Worm (Caenorhabditis elegans) whole organism, L1 larva: ENCODE measurements around the gene elp-1.

Experiments used
- C04F5.9 ChIP-seq: sonication (generic microtip); optimal IDR thresholded peaks from 2 replicates; lab custom pipeline; 2016; ENCODE audit warnings: missing genetic modification characterization, missing compliant biosample characterization
- C34B4.2 ChIP-seq: sonication (generic microtip); optimal IDR thresholded peaks from 2 replicates; lab custom pipeline; 2017; ENCODE audit warnings: mild to moderate bottlenecking, missing genetic modification characterization, missing compliant biosample characterization
- F16B12.6 ChIP-seq: fragments of 150-350 bp; optimal IDR thresholded peaks from 2 replicates; lab custom pipeline; 2014; ENCODE audit warnings: missing biosample characterization, missing genetic modification characterization
- Y116A8C.19 ChIP-seq: sonication (generic microtip); optimal IDR thresholded peaks from 2 replicates; lab custom pipeline; 2016; ENCODE audit warnings: missing compliant biosample characterization, missing genetic modification characterization, borderline replicate concordance
- ceh-63 ChIP-seq: fragments of 200-800 bp; sonication (Bioruptor generic); optimal IDR thresholded peaks from 2 replicates; lab custom pipeline; 2018; ENCODE audit warnings: mild to moderate bottlenecking, missing genetic modification characterization, missing compliant biosample characterization
- ceh-8 ChIP-seq: fragments of 200-800 bp; sonication (Bioruptor generic); optimal IDR thresholded peaks from 2 replicates; lab custom pipeline; 2018; ENCODE audit warnings: mild to moderate bottlenecking, missing genetic modification characterization, moderate library complexity, missing compliant biosample characterization
- ceh-88 ChIP-seq: fragments of 200-800 bp; sonication (Bioruptor generic); IDR thresholded peaks from 2 replicates; pipeline ENCODE4 v1.3.6; 2022; ENCODE audit warnings: missing genetic modification characterization, missing compliant biosample characterization
- ceh-90 ChIP-seq: sonication (generic microtip); optimal IDR thresholded peaks from 2 replicates; lab custom pipeline; 2016; ENCODE audit warnings: missing genetic modification characterization, missing compliant biosample characterization
- ces-1 ChIP-seq: fragments of 150-350 bp; optimal IDR thresholded peaks from 2 replicates; lab custom pipeline; 2014; ENCODE audit warnings: missing biosample characterization, missing genetic modification reagents, missing genetic modification characterization
- dpl-1 ChIP-seq, 3 experiments: fragments of 150-350 bp in 2 of 3; sonication (generic microtip) in 1 of 3; optimal IDR thresholded peaks; 2 replicates each; lab custom pipeline; 2014 to 2017; ENCODE audit warnings: missing biosample characterization in 3 of 3, missing genetic modification characterization in 3 of 3, missing genetic modification reagents in 3 of 3
- dsc-1 ChIP-seq: sonication (generic microtip); optimal IDR thresholded peaks from 2 replicates; lab custom pipeline; 2016; ENCODE audit warnings: mild to moderate bottlenecking, missing genetic modification characterization, missing compliant biosample characterization
- efl-3 ChIP-seq: fragments of 200-800 bp; sonication (Bioruptor generic); optimal IDR thresholded peaks from 2 replicates; lab custom pipeline; 2018; ENCODE audit warnings: mild to moderate bottlenecking, missing genetic modification characterization, missing compliant biosample characterization
- egl-13 ChIP-seq: sonication (generic microtip); optimal IDR thresholded peaks from 2 replicates; lab custom pipeline; 2016; ENCODE audit warnings: missing genotype, missing genetic modification reagents, missing genetic modification characterization, missing compliant biosample characterization
- elt-2 ChIP-seq: sonication (generic microtip); optimal IDR thresholded peaks from 2 replicates; lab custom pipeline; 2016; ENCODE audit warnings: missing genetic modification characterization, mild to moderate bottlenecking, inconsistent platforms, missing compliant biosample characterization, missing genetic modification reagents
- elt-3 ChIP-seq, 6 experiments: fragments of 150-350 bp in 1 of 6; sonication (generic microtip); optimal IDR thresholded peaks; 2 replicates each; lab custom pipeline; 2017 to 2018; ENCODE audit warnings: missing biosample characterization in 6 of 6, missing genetic modification characterization in 6 of 6, inconsistent platforms in 1 of 6
- ets-5 ChIP-seq: fragments of 200-800 bp; sonication (Bioruptor generic); IDR thresholded peaks from 2 replicates; pipeline ENCODE4 v1.3.6; 2022; ENCODE audit warnings: missing genetic modification characterization, missing compliant biosample characterization
- fkh-10 ChIP-seq: sonication (generic microtip); optimal IDR thresholded peaks from 2 replicates; lab custom pipeline; 2017; ENCODE audit warnings: missing biosample characterization, missing genetic modification reagents, missing genetic modification characterization
- grh-1 ChIP-seq: fragments of 200-800 bp; sonication (Bioruptor generic); IDR thresholded peaks from 2 replicates; pipeline ENCODE4 v1.3.6; 2022; ENCODE audit warnings: missing genetic modification reagents, missing genetic modification characterization, missing compliant biosample characterization
- hpl-2 ChIP-seq: fragments of 150-350 bp; optimal IDR thresholded peaks from 2 replicates; lab custom pipeline; 2014; ENCODE audit warnings: missing biosample characterization, missing genetic modification reagents, missing genetic modification characterization
- jun-1 ChIP-seq: fragments of 150-350 bp; optimal IDR thresholded peaks from 2 replicates; lab custom pipeline; 2014; ENCODE audit warnings: missing biosample characterization, missing genetic modification reagents, missing genetic modification characterization
- lin-13 ChIP-seq: fragments of 150-350 bp; optimal IDR thresholded peaks from 2 replicates; lab custom pipeline; 2014; ENCODE audit warnings: missing biosample characterization, missing genetic modification reagents, missing genetic modification characterization
- lin-14 ChIP-seq: fragments of 200-800 bp; sonication (Bioruptor generic); optimal IDR thresholded peaks from 2 replicates; lab custom pipeline; 2018; ENCODE audit warnings: mild to moderate bottlenecking, missing genetic modification characterization, moderate library complexity, missing compliant biosample characterization
- lin-15B ChIP-seq: fragments of 150-350 bp; sonication (generic microtip); optimal IDR thresholded peaks from 3 replicates; lab custom pipeline; 2014; ENCODE audit warnings: missing biosample characterization, missing genetic modification characterization
- lin-39 ChIP-seq: fragments of 150-350 bp; optimal IDR thresholded peaks from 2 replicates; lab custom pipeline; 2014; ENCODE audit warnings: missing biosample characterization, missing genetic modification reagents, missing genetic modification characterization
- mab-9 ChIP-seq: fragments of 200-800 bp; sonication (Bioruptor generic); IDR thresholded peaks from 2 replicates; pipeline ENCODE4 v1.3.6; 2022; ENCODE audit warnings: missing genetic modification reagents, missing genetic modification characterization, missing compliant biosample characterization
- mdl-1 ChIP-seq, 2 experiments: fragments of 150-350 bp; optimal IDR thresholded peaks; 2 replicates each; lab custom pipeline; 2014 to 2017; ENCODE audit warnings: missing biosample characterization in 2 of 2, missing genetic modification characterization in 2 of 2, inconsistent platforms in 1 of 2
- mef-2 ChIP-seq: fragments of 150-350 bp; optimal IDR thresholded peaks from 2 replicates; lab custom pipeline; 2014; ENCODE audit warnings: missing biosample characterization, missing genetic modification characterization
- nhr-237 ChIP-seq: fragments of 150-350 bp; optimal IDR thresholded peaks from 2 replicates; lab custom pipeline; 2014; ENCODE audit warnings: missing biosample characterization, missing genetic modification characterization
- nhr-28 ChIP-seq: fragments of 150-350 bp; optimal IDR thresholded peaks from 2 replicates; lab custom pipeline; 2014; ENCODE audit warnings: missing biosample characterization, missing genetic modification characterization
- nhr-47 ChIP-seq: sonication (generic microtip); optimal IDR thresholded peaks from 2 replicates; lab custom pipeline; 2016; ENCODE audit warnings: mild to moderate bottlenecking, missing genetic modification characterization, moderate library complexity, missing compliant biosample characterization
- nhr-71 ChIP-seq: sonication (generic microtip); optimal IDR thresholded peaks from 2 replicates; lab custom pipeline; 2016; ENCODE audit warnings: mild to moderate bottlenecking, missing genetic modification characterization, moderate library complexity, missing compliant biosample characterization
- nhr-76 ChIP-seq: sonication (generic microtip); optimal IDR thresholded peaks from 2 replicates; lab custom pipeline; 2017; ENCODE audit warnings: missing biosample characterization, missing genetic modification characterization
- nhr-84 ChIP-seq: sonication (generic microtip); optimal IDR thresholded peaks from 2 replicates; lab custom pipeline; 2017; ENCODE audit warnings: missing biosample characterization, missing genetic modification characterization
- nhr-85 ChIP-seq: sonication (generic microtip); peaks from one replicate; lab custom pipeline; 2016; ENCODE audit warnings: missing genetic modification characterization, inconsistent platforms, missing compliant biosample characterization
- pag-3 ChIP-seq: sonication (generic microtip); optimal IDR thresholded peaks from 2 replicates; lab custom pipeline; 2017; ENCODE audit warnings: missing genetic modification characterization, mild to moderate bottlenecking, missing compliant biosample characterization, antibody characterized with exemption, borderline replicate concordance; ENCODE audit not compliant: insufficient read depth
- snpc-4 ChIP-seq: fragments of 150-350 bp; optimal IDR thresholded peaks from 2 replicates; lab custom pipeline; 2014; ENCODE audit warnings: missing biosample characterization, missing genetic modification characterization
- snu-23 ChIP-seq: sonication (generic microtip); optimal IDR thresholded peaks from 2 replicates; lab custom pipeline; 2016; ENCODE audit warnings: missing genetic modification characterization, missing compliant biosample characterization
- swsn-7 ChIP-seq: sonication (generic microtip); optimal IDR thresholded peaks from 2 replicates; lab custom pipeline; 2016; ENCODE audit warnings: missing genetic modification characterization, missing compliant biosample characterization
- tbx-2 ChIP-seq: sonication (generic microtip); optimal IDR thresholded peaks from 2 replicates; lab custom pipeline; 2016; ENCODE audit warnings: missing genetic modification characterization, missing compliant biosample characterization
- unc-130 ChIP-seq: fragments of 150-350 bp; optimal IDR thresholded peaks from 2 replicates; lab custom pipeline; 2017; ENCODE audit warnings: missing biosample characterization, missing genetic modification characterization, inconsistent platforms
- unc-30 ChIP-seq: sonication (generic microtip); optimal IDR thresholded peaks from 2 replicates; lab custom pipeline; 2017; ENCODE audit warnings: missing biosample characterization, missing genetic modification characterization
- unc-62 ChIP-seq: fragments of 150-350 bp; optimal IDR thresholded peaks from 2 replicates; lab custom pipeline; 2014; ENCODE audit warnings: missing biosample characterization, missing genetic modification reagents, missing genetic modification characterization
- unc-86 ChIP-seq: sonication (generic microtip); optimal IDR thresholded peaks from 2 replicates; lab custom pipeline; 2016; ENCODE audit warnings: missing genetic modification characterization, missing compliant biosample characterization
- unc-98 ChIP-seq: fragments of 200-800 bp; sonication (Bioruptor generic); IDR thresholded peaks from 2 replicates; pipeline ENCODE4 v1.3.6; 2022; ENCODE audit warnings: missing genetic modification characterization, missing compliant biosample characterization
- vab-15 ChIP-seq: sonication (generic microtip); optimal IDR thresholded peaks from 2 replicates; lab custom pipeline; 2017; ENCODE audit warnings: missing genotype, mild to moderate bottlenecking, missing genetic modification characterization, missing compliant biosample characterization
- xbp-1 ChIP-seq: sonication (generic microtip); optimal IDR thresholded peaks from 2 replicates; lab custom pipeline; 2016; ENCODE audit warnings: missing genetic modification characterization, missing compliant biosample characterization
- zag-1 ChIP-seq: fragments of 150-350 bp; optimal IDR thresholded peaks from 2 replicates; lab custom pipeline; 2014; ENCODE audit warnings: missing biosample characterization, missing genetic modification characterization
- ztf-11 ChIP-seq, 2 experiments: sonication (generic microtip); optimal IDR thresholded peaks; 2 replicates each; lab custom pipeline; 2016 to 2017; ENCODE audit warnings: missing genetic modification characterization in 2 of 2, missing biosample characterization in 1 of 2, missing compliant biosample characterization in 1 of 2

elp-1 gene

ce11 chrV:20790616-20791015 lies 20.7 kb upstream of the elp-1 start:
- TF ChIP-seq Y116A8C.19: no peak
- TF ChIP-seq unc-86 (tag; lab: Kevin White, UChicago): no peak
- no peak for TF ChIP-seq egl-13 (tag; lab: Kevin White, UChicago)
- no peak for TF ChIP-seq nhr-84 (tag; lab: Kevin White, UChicago)
- no peak for TF ChIP-seq fkh-10
- no peak for TF ChIP-seq nhr-237
- no peak for TF ChIP-seq elt-2 (tag; lab: Kevin White, UChicago)
- no peak for TF ChIP-seq zag-1
- no peak for TF ChIP-seq C04F5.9 (tag; lab: Kevin White, UChicago)
- TF ChIP-seq C34B4.2 (tag; lab: Kevin White, UChicago): no peak
- TF ChIP-seq dsc-1 (tag; lab: Kevin White, UChicago): no peak

DNA sequence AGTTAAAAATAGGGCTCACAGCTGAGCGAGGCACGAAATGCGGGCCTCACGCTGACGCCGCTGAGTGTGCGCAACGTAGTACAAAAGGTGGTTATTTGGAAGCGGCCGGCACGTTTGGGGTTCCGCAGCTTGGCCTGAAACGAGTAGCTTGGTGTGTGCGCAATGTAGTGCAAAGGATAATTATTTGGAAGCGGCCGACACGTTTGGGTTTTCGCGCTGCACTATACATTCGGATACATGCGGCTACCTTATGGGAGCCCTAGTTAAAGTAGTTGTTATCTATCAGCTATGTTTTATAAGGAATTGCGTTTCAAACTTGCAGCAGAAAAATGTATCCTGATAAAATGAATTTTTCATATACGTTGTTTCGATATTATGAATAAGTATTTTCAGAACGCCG lies 20.1 kb upstream of the elp-1 start, which contains the start of gene Y44A6D.1:
Gene Y44A6D.1 (minus strand): TSS at position 23 of the 400 bp plus-strand sequence.
- peak; percentile 14 for TF ChIP-seq nhr-47
- no peak for TF ChIP-seq ceh-63 (GFP tag; lab: Kevin White, UChicago)
- TF ChIP-seq F16B12.6 (tag; lab: Kevin White, UChicago): no peak
- peak; percentile 61 for TF ChIP-seq snpc-4 (tag; lab: Kevin White, UChicago)
- TF ChIP-seq unc-30 (tag; lab: Kevin White, UChicago): no peak
- TF ChIP-seq grh-1 (GFP tag; lab: Robert Waterston, UW): peak; percentile 24; the same call in 1 of the 2 replicates
- TF ChIP-seq, all 84 proteins: peak for 3

DNA sequence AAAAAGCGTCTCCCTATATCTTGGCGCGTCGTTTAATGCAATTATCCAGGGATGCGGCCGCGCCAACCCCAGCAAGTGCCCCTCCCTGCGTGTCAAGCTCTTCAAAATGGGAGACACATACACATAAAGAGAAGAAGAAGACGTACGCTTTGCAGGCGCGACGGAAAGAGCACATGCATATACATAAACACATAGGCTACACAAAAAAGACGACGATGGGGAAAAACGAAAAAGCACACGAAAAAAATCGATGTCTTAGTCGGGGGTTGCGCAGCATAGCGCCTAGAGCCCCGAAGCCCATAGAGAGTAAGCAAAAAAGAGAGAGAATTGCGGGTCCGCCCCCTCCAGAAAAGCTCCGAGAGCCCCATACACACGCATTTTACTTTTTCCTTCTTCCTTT lies 19.1 kb upstream of the elp-1 start, which contains the start of gene tpan-1:
Gene tpan-1 (plus strand): TSS at position 398 of the 400 bp plus-strand sequence.
- TF ChIP-seq mdl-1 (tag; optimal IDR thresholded peaks at IDR 0.05; lab: Kevin White, UChicago) (peak in 1 of 2 experiments; percentile 38), swsn-7 (peak; percentile 58), ztf-11 (tag; optimal IDR thresholded peaks at IDR 0.05; lab: Kevin White, UChicago) (no peak), lin-13 (GFP tag; lab: Kevin White, UChicago) (no peak), lin-15B (tag; lab: Kevin White, UChicago) (no peak), nhr-76 (tag; lab: Kevin White, UChicago) (no peak), jun-1 (no peak), ceh-63 (GFP tag; lab: Kevin White, UChicago) (no peak), dsc-1 (tag; lab: Kevin White, UChicago) (peak; percentile 19), efl-3 (no peak), elt-3 (tag; optimal IDR thresholded peaks at IDR 0.05; lab: Kevin White, UChicago) (no peak), nhr-85 (no peak), unc-130 (tag; lab: Kevin White, UChicago) (no peak), unc-62 (GFP tag; lab: Kevin White, UChicago) (no peak), egl-13 (tag; lab: Kevin White, UChicago) (peak; percentile 43), nhr-47 (peak; percentile 68), lin-14 (GFP tag; lab: Kevin White, UChicago) (peak; percentile 92), snu-23 (GFP tag; lab: Kevin White, UChicago) (peak; percentile 58), zag-1 (no peak), elt-2 (tag; lab: Kevin White, UChicago) (no peak), ceh-88 (GFP tag; lab: Robert Waterston, UW) (0 out of 2 replicates have a peak, but pooled peaks have one; percentile 37), tbx-2 (peak; percentile 76), vab-15 (no peak), ceh-8 (GFP tag; lab: Kevin White, UChicago) (peak; percentile 4), mef-2 (tag; lab: Kevin White, UChicago) (no peak), lin-39 (tag; lab: Kevin White, UChicago) (no peak), ces-1 (peak; percentile 76), mab-9 (GFP tag; lab: Robert Waterston, UW) (peak; percentile 48; the same call in 1 of the 2 replicates), xbp-1 (peak; percentile 43), ceh-90 (tag; lab: Kevin White, UChicago) (no peak), nhr-84 (tag; lab: Kevin White, UChicago) (no peak), nhr-28 (no peak), Y116A8C.19 (no peak), fkh-10 (peak; percentile 82), nhr-71 (peak; percentile 68), unc-98 (GFP tag; lab: Robert Waterston, UW) (no peak), pag-3 (tag; lab: Kevin White, UChicago) (no peak), hpl-2 (no peak), dpl-1 (GFP tag; optimal IDR thresholded peaks at IDR 0.05; lab: Kevin White, UChicago) (peak in 1 of 3 experiments; percentile 27), ets-5 (no peak)
